Fruit fly (Drosophila melanogaster): ENCODE results near the gene Lectin-galC1.

Gene Lectin-galC1

DNA sequence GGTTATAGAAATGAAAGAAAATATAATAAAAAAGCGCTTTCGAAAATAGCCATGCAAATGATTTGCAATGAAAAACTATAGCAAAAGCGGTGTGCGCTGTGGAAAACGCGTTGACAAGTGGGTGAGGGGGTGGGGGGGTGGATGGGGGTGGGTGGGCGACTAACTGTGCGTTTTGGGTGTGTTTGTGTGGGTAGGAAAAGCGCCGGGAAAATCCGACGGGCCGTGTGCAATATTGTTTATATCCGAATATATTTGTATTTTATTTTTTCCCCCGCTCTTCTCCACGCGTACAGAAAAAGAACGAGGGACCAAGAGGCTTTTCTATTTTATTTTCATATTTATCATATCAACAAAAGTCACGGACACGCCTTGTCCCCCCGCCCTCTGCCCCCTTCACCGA, 10.8 kb upstream of the Lectin-galC1 start (continued):
- TF ChIP-seq Ada2b (GFP tag; IDR thresholded peaks at IDR 0.05) (no peak), shn (GFP tag; optimal IDR thresholded peaks at IDR 0.05) (no peak), CG4424 (GFP tag; optimal IDR thresholded peaks at IDR 0.05) (no peak), Sox100B (GFP tag; optimal IDR thresholded peaks at IDR 0.05) (no peak), sr (GFP tag; IDR thresholded peaks at IDR 0.05) (peak; percentile 95), MTF-1 (GFP tag; optimal IDR thresholded peaks at IDR 0.05; ENCODE audit: borderline replicate concordance) (peak; percentile 100), abd-A (tag; optimal IDR thresholded peaks at IDR 0.05) (peak; percentile 37), cad (GFP tag; optimal IDR thresholded peaks at IDR 0.05) (no peak), CG8388 (GFP tag; optimal IDR thresholded peaks at IDR 0.05) (no peak), fru (optimal IDR thresholded peaks at IDR 0.05) (no peak), cato (GFP tag; optimal IDR thresholded peaks at IDR 0.05; ENCODE audit: borderline replicate concordance) (no peak), HmgZ (tag; optimal IDR thresholded peaks at IDR 0.05) (no peak), CG9727 (GFP tag; optimal IDR thresholded peaks at IDR 0.05) (no peak), CG13894 (tag; optimal IDR thresholded peaks at IDR 0.05) (no peak)

- TF ChIP-seq CG32532 (GFP tag; IDR thresholded peaks at IDR 0.05) (no peak), aop (GFP tag; IDR thresholded peaks at IDR 0.05) (no peak), CG3163 (GFP tag; optimal IDR thresholded peaks at IDR 0.05) (no peak), seq (GFP tag; IDR thresholded peaks at IDR 0.05) (peak; percentile 12; the same call in 1 of the 2 replicates), CG8290 (GFP tag; optimal IDR thresholded peaks at IDR 0.05) (no peak), CG8290 (tag; optimal IDR thresholded peaks at IDR 0.05) (peak in 1 of 2 experiments; percentile 75), CG16863 (GFP tag; optimal IDR thresholded peaks at IDR 0.05) (no peak), fd3F (GFP tag; optimal IDR thresholded peaks at IDR 0.05) (peak; percentile 30), Med (GFP tag) (peak; percentile 39), B-H2 (GFP tag; optimal IDR thresholded peaks at IDR 0.05) (peak; percentile 21), ttk (GFP tag; IDR thresholded peaks at IDR 0.05) (no peak), CG2120 (GFP tag; optimal IDR thresholded peaks at IDR 0.05) (peak; percentile 15), run (tag; optimal IDR thresholded peaks at IDR 0.05) (no peak), Hmr (GFP tag; optimal IDR thresholded peaks at IDR 0.05) (peak; percentile 49), sd (tag; optimal IDR thresholded peaks at IDR 0.05) (peak; percentile 43), PHDP (tag; optimal IDR thresholded peaks at IDR 0.05) (peak; percentile 1), stc (GFP tag; IDR thresholded peaks at IDR 0.05) (no peak), lab (GFP tag; optimal IDR thresholded peaks at IDR 0.05) (peak; percentile 5), CG4854 (GFP tag; optimal IDR thresholded peaks at IDR 0.05) (no peak), CG10366 (GFP tag; IDR thresholded peaks at IDR 0.05) (no peak), her (GFP tag; optimal IDR thresholded peaks at IDR 0.05) (no peak), zf30C (GFP tag; optimal IDR thresholded peaks at IDR 0.05) (no peak), CG12071 (GFP tag; optimal IDR thresholded peaks at IDR 0.05) (no peak), Nf-YB (GFP tag; optimal IDR thresholded peaks at IDR 0.05) (no peak), ems (GFP tag; optimal IDR thresholded peaks at IDR 0.05) (no peak), CG12769 (tag; optimal IDR thresholded peaks at IDR 0.05) (peak; percentile 33), ERR (GFP tag; optimal IDR thresholded peaks at IDR 0.05) (no peak), Fer1 (GFP tag; optimal IDR thresholded peaks at IDR 0.05) (no peak), CG7357 (GFP tag; IDR thresholded peaks at IDR 0.05) (peak; percentile 16; the same call in 1 of the 3 replicates), schlank (tag; optimal IDR thresholded peaks at IDR 0.05) (peak; percentile 33), Chrac-16 (GFP tag; optimal IDR thresholded peaks at IDR 0.05) (no peak), CG30020 (tag; optimal IDR thresholded peaks at IDR 0.05) (no peak)
These were observed 5.3 kb upstream of the Lectin-galC1 start for dm6 chr2L:19411966-19412365.

Data from whole organism, embryonic.